Worm (Caenorhabditis elegans) whole organism, mixed stage, embryonic: Measurements from ENCODE around the gene C23H3.2.

Experiments
- ceh-43 ChIP-seq: fragments of 200-800 bp; sonication (Bioruptor generic); optimal IDR thresholded peaks from 2 replicates; lab custom pipeline; 2018; ENCODE audit warnings: mild to moderate bottlenecking, missing genetic modification characterization, moderate library complexity, missing compliant biosample characterization
- elt-1 ChIP-seq: sonication (generic microtip); optimal IDR thresholded peaks from 2 replicates; lab custom pipeline; 2017; ENCODE audit warnings: missing genetic modification characterization, mild to moderate bottlenecking, missing compliant biosample characterization, antibody characterized with exemption, moderate library complexity, borderline replicate concordance; ENCODE audit not compliant: insufficient read depth
- elt-3 ChIP-seq: fragments of 150-350 bp; optimal IDR thresholded peaks from 2 replicates; lab custom pipeline; 2014; ENCODE audit warnings: missing biosample characterization, missing genetic modification characterization
- mab-5 ChIP-seq: fragments of 150-350 bp; optimal IDR thresholded peaks from 2 replicates; lab custom pipeline; 2014; ENCODE audit warnings: missing biosample characterization, missing genetic modification characterization
- mep-1 ChIP-seq: fragments of 150-350 bp; optimal IDR thresholded peaks from 2 replicates; lab custom pipeline; 2017; ENCODE audit warnings: missing biosample characterization, missing genetic modification reagents, missing genetic modification characterization, inconsistent platforms
- nhr-12 ChIP-seq: fragments of 150-350 bp; optimal IDR thresholded peaks from 2 replicates; lab custom pipeline; 2014; ENCODE audit warnings: missing biosample characterization, missing genetic modification characterization
- pha-4 ChIP-seq: fragments of 150-350 bp; optimal IDR thresholded peaks from 2 replicates; lab custom pipeline; 2018; ENCODE audit warnings: missing biosample characterization, missing genetic modification reagents, missing genetic modification characterization
- sem-2 ChIP-seq: fragments of 200-800 bp; sonication (Bioruptor generic); optimal IDR thresholded peaks from 2 replicates; lab custom pipeline; 2018; ENCODE audit warnings: mild to moderate bottlenecking, missing genetic modification characterization, missing compliant biosample characterization
- snpc-4 ChIP-seq: fragments of 150-350 bp; optimal IDR thresholded peaks from 2 replicates; lab custom pipeline; 2014; ENCODE audit warnings: missing biosample characterization, missing genetic modification characterization
- unc-62 ChIP-seq: fragments of 150-350 bp; optimal IDR thresholded peaks from 2 replicates; lab custom pipeline; 2014; ENCODE audit warnings: missing biosample characterization, missing genetic modification reagents, missing genetic modification characterization

ce11 chrII:60049-60448 is 1.1 kb upstream of the C23H3.2 start:
- TF ChIP-seq elt-3 (tag; lab: Kevin White, UChicago) (no peak), mep-1 (tag; lab: Kevin White, UChicago) (no peak), ceh-43 (no peak), snpc-4 (tag; lab: Kevin White, UChicago) (no peak), unc-62 (GFP tag; lab: Kevin White, UChicago) (no peak), nhr-12 (tag; lab: Kevin White, UChicago) (no peak), elt-1 (tag; lab: Kevin White, UChicago) (no peak), pha-4 (no peak), mab-5 (no peak), sem-2 (no peak)
